Fruit fly (Drosophila melanogaster): ENCODE results near the gene skd.

Gene skd

DNA sequence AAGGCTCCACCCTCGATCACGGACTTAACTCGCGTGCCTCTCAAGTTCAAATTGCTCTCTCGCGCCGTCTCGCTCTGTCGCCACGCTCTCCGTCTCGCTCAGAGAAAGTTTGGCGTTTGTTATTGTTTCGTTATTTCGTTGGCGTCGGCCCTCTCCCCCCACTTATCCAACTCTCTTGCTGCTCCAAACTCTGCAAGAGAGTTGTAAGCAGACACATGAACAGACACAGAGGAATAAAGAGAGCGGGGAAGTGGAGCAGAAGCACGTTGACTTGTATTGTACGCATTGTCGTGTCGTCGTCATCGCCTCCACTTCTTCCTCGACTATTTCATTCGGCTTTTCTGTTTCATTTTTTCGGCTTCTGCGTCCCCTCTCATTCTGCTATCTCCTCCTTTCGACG, 3.9 kb downstream of the skd start (continued):
- TF ChIP-seq Ada2b (GFP tag; IDR thresholded peaks at IDR 0.05) (no peak), CG4730 (GFP tag; IDR thresholded peaks at IDR 0.05) (no peak), CG6854 (GFP tag; optimal IDR thresholded peaks at IDR 0.05) (peak; percentile 20), CG17385 (GFP tag; optimal IDR thresholded peaks at IDR 0.05) (peak; percentile 28), NFAT (GFP tag; IDR thresholded peaks at IDR 0.05) (no peak), fd64A (GFP tag; optimal IDR thresholded peaks at IDR 0.05) (no peak), CG3163 (GFP tag; optimal IDR thresholded peaks at IDR 0.05) (peak; percentile 96), repo (GFP tag; optimal IDR thresholded peaks at IDR 0.05) (no peak), sd (tag; optimal IDR thresholded peaks at IDR 0.05) (peak; percentile 46), CG13123 (GFP tag; optimal IDR thresholded peaks at IDR 0.05) (no peak), CG13624 (GFP tag; optimal IDR thresholded peaks at IDR 0.05) (no peak), CG14860 (GFP tag; IDR thresholded peaks at IDR 0.05; ENCODE audit: partially characterized antibody) (no peak), hbn (GFP tag; IDR thresholded peaks at IDR 0.05; ENCODE audit: partially characterized antibody) (peak; percentile 22; the same call in 1 of the 2 replicates)

DNA sequence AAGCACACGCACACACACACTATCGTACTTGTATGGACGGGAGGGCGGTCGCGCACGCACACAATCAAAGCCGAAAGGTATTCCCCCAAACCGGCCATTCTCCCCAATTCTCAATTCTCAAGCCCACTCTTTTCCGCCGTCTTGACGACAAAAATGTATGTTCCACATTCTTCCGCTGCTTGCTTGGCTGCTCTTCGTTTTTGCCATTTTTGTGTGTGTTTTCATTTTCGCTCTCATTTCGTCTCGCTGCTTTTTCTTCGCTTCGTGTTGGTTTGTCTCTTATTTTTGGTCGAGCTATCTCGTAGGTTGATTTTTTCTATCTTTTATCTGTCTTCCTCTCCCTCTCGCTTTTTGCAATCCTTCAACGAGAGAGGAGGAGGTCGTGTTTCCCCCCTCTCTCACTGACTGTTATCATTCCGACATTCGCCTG, 12.7 kb downstream of the skd start:
- TF ChIP-seq unc-4 (GFP tag; IDR thresholded peaks at IDR 0.05; ENCODE audit: partially characterized antibody) (no peak), klu (GFP tag; IDR thresholded peaks at IDR 0.05) (no peak), Neu2 (GFP tag; optimal IDR thresholded peaks at IDR 0.05; ENCODE audit: borderline replicate concordance) (no peak), BtbVII (GFP tag; optimal IDR thresholded peaks at IDR 0.05) (no peak), tll (GFP tag; optimal IDR thresholded peaks at IDR 0.05) (no peak), sna (GFP tag; IDR thresholded peaks at IDR 0.05; ENCODE audit: partially characterized antibody) (no peak), lbe (GFP tag; optimal IDR thresholded peaks at IDR 0.05) (no peak), ftz-f1 (GFP tag; optimal IDR thresholded peaks at IDR 0.05) (no peak), CG34376 (GFP tag; optimal IDR thresholded peaks at IDR 0.05) (no peak), dpn (GFP tag; optimal IDR thresholded peaks at IDR 0.05) (no peak), CG12769 (tag; optimal IDR thresholded peaks at IDR 0.05) (peak; percentile 66), tx (GFP tag; optimal IDR thresholded peaks at IDR 0.05) (no peak), CG32767 (GFP tag; IDR thresholded peaks at IDR 0.05) (no peak), kay (GFP tag; optimal IDR thresholded peaks at IDR 0.05) (no peak), CG4820 (GFP tag; optimal IDR thresholded peaks at IDR 0.05) (no peak), Hr78 (GFP tag; optimal IDR thresholded peaks at IDR 0.05) (no peak), CG17829 (tag; optimal IDR thresholded peaks at IDR 0.05) (no peak), grn (GFP tag; optimal IDR thresholded peaks at IDR 0.05) (peak; percentile 39), CG8388 (GFP tag; optimal IDR thresholded peaks at IDR 0.05) (no peak), Adf1 (GFP tag; IDR thresholded peaks at IDR 0.05) (peak; percentile 31; the same call in 1 of the 2 replicates), Hand (GFP tag; optimal IDR thresholded peaks at IDR 0.05) (no peak), wor (GFP tag; IDR thresholded peaks at IDR 0.05) (no peak), prd (optimal IDR thresholded peaks at IDR 0.05) (no peak), prd (GFP tag; IDR thresholded peaks at IDR 0.05) (no peak), CG17612 (GFP tag; IDR thresholded peaks at IDR 0.05) (no peak), Trl (optimal IDR thresholded peaks at IDR 0.05) (peak; percentile 34 to 83), Trl (GFP tag; optimal IDR thresholded peaks at IDR 0.05) (no peak), ash1 (GFP tag; optimal IDR thresholded peaks at IDR 0.05) (no peak), Antp (GFP tag; optimal IDR thresholded peaks at IDR 0.05) (no peak), Oli (tag; optimal IDR thresholded peaks at IDR 0.05) (no peak), kni (GFP tag; optimal IDR thresholded peaks at IDR 0.05) (peak; percentile 18), Chrac-16 (GFP tag; optimal IDR thresholded peaks at IDR 0.05) (no peak), gcm (GFP tag; optimal IDR thresholded peaks at IDR 0.05) (no peak), Drgx (GFP tag; IDR thresholded peaks at IDR 0.05) (peak; percentile 66), sd (tag; optimal IDR thresholded peaks at IDR 0.05) (peak; percentile 97), CG3281 (GFP tag; optimal IDR thresholded peaks at IDR 0.05) (no peak), sim (GFP tag; IDR thresholded peaks at IDR 0.05) (no peak), Ada2b (GFP tag; IDR thresholded peaks at IDR 0.05) (no peak), mam (GFP tag; optimal IDR thresholded peaks at IDR 0.05) (no peak), btn (GFP tag; optimal IDR thresholded peaks at IDR 0.05) (no peak)
